Worm (Caenorhabditis elegans) whole organism, young adult: ENCODE data around the gene nspg-3.

Experiments used
- B0261.1 ChIP-seq: sonication (generic microtip); optimal IDR thresholded peaks from 2 replicates; lab custom pipeline; 2016; ENCODE audit warnings: mild to moderate bottlenecking, missing genetic modification characterization, moderate library complexity, missing compliant biosample characterization
- C17E4.6 ChIP-seq: fragments of 200-800 bp; sonication (Bioruptor generic); IDR thresholded peaks from 2 replicates; pipeline ENCODE4 v1.3.6; 2022; ENCODE audit warnings: missing genetic modification reagents, missing genetic modification characterization, missing compliant biosample characterization
- F49E8.2 ChIP-seq: sonication (generic microtip); optimal IDR thresholded peaks from 3 replicates; lab custom pipeline; 2017; ENCODE audit warnings: missing genetic modification characterization, mild to moderate bottlenecking, missing compliant biosample characterization, antibody characterized with exemption, moderate library complexity; ENCODE audit not compliant: insufficient read depth
- Y79H2A.3 ChIP-seq: fragments of 200-800 bp; sonication (Bioruptor generic); conservative IDR thresholded peaks from 2 replicates; pipeline ENCODE4 v1.3.6; 2022; ENCODE audit warnings: missing genetic modification reagents, missing genetic modification characterization, missing compliant biosample characterization
- ets-4 ChIP-seq: fragments of 200-800 bp; sonication (Bioruptor generic); optimal IDR thresholded peaks from 2 replicates; lab custom pipeline; 2018; ENCODE audit warnings: mild to moderate bottlenecking, missing genetic modification characterization, missing compliant biosample characterization
- nfya-1 ChIP-seq: sonication (generic microtip); optimal IDR thresholded peaks from 2 replicates; lab custom pipeline; 2017; ENCODE audit warnings: antibody characterized with exemption, missing compliant biosample characterization, missing genetic modification characterization, borderline replicate concordance; ENCODE audit not compliant: insufficient read depth
- nfyb-1 ChIP-seq: fragments of 200-800 bp; sonication (Bioruptor generic); IDR thresholded peaks from 2 replicates; pipeline ENCODE4 v1.3.6; 2022; ENCODE audit warnings: missing genetic modification reagents, missing genetic modification characterization, missing compliant biosample characterization
- unc-130 ChIP-seq: sonication (generic microtip); optimal IDR thresholded peaks from 2 replicates; lab custom pipeline; 2016; ENCODE audit warnings: missing genetic modification reagents, missing genetic modification characterization, missing compliant biosample characterization

DNA sequence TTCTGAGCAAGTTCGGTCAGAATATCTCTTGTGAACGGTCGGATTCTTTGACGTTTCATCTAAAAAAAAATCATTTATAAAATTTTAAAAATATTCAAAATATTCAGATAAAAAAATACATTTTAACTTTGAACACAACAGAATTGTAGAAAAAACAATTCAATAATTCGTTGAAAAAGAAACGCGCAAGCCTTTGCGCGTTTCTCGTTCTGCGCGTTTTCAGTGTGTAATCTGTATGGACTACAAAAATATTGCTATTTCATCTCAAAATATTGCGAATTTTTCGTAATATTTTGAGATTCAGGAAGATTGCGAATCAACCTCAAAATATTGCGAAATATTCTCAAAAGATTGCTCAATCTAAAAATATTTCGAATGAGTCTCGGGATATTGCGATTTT, 35.6 kb upstream of the nspg-3 start, which contains the start of gene R12C12.7:
- TF ChIP-seq nfya-1 (tag; lab: Kevin White, UChicago), result no peak
- no peak for TF ChIP-seq F49E8.2 (tag; lab: Kevin White, UChicago)
- no peak for TF ChIP-seq ets-4 (GFP tag; lab: Kevin White, UChicago)
- no peak for TF ChIP-seq C17E4.6 (GFP tag; lab: Robert Waterston, UW)
- no peak for TF ChIP-seq nfyb-1 (GFP tag; lab: Robert Waterston, UW)
- TF ChIP-seq Y79H2A.3 (GFP tag; lab: Robert Waterston, UW), result no peak
- TF ChIP-seq unc-130 (GFP tag; lab: Kevin White, UChicago), result no peak
- no peak for TF ChIP-seq B0261.1
